Fruit fly (Drosophila melanogaster) whole organism, embryonic: Measurements from ENCODE around the gene htk.

Experiments
- ATbp ChIP-seq: fragments of 200-800 bp; sonication (Bioruptor generic); optimal IDR thresholded peaks from 2 replicates; lab custom pipeline; 2017; ENCODE audit warnings: missing biosample characterization, mild to moderate bottlenecking, missing genetic modification characterization, missing genetic modification reagents
- Abd-B ChIP-seq: fragments of 200-800 bp; sonication (Bioruptor generic); optimal IDR thresholded peaks from 2 replicates; lab custom pipeline; 2018; ENCODE audit warnings: missing biosample characterization, mild to moderate bottlenecking, missing genetic modification characterization, moderate library complexity
- Atf6 ChIP-seq: fragments of 200-800 bp; sonication (Bioruptor generic); IDR thresholded peaks from 2 replicates; pipeline ENCODE4 v1.3.6; 2022; ENCODE audit warnings: missing biosample characterization, missing genetic modification characterization
- BtbVII ChIP-seq: fragments of 200-800 bp; sonication (Bioruptor generic); optimal IDR thresholded peaks from 3 replicates; lab custom pipeline; 2017; ENCODE audit warnings: missing biosample characterization, mild to moderate bottlenecking, missing genetic modification characterization
- CG10209 ChIP-seq: fragments of 200-800 bp; sonication (Bioruptor generic); optimal IDR thresholded peaks from 3 replicates; lab custom pipeline; 2017; ENCODE audit warnings: missing biosample characterization, mild to moderate bottlenecking, missing genetic modification characterization, missing genetic modification reagents
- CG10274 ChIP-seq: fragments of 200-800 bp; sonication (Bioruptor generic); optimal IDR thresholded peaks from 3 replicates; lab custom pipeline; 2017; ENCODE audit warnings: missing biosample characterization, mild to moderate bottlenecking, missing genetic modification characterization
- CG10654 ChIP-seq: fragments of 200-800 bp; sonication (Bioruptor generic); optimal IDR thresholded peaks from 2 replicates; lab custom pipeline; 2016; ENCODE audit warnings: missing biosample characterization, missing genetic modification characterization
- CG12659 ChIP-seq: fragments of 200-800 bp; sonication (Bioruptor generic); optimal IDR thresholded peaks from 3 replicates; lab custom pipeline; 2017; ENCODE audit warnings: mild to moderate bottlenecking, missing biosample characterization, missing genetic modification reagents, missing genetic modification characterization
- CG13775 ChIP-seq: fragments of 200-800 bp; sonication (Bioruptor generic); optimal IDR thresholded peaks from 3 replicates; lab custom pipeline; 2017; ENCODE audit warnings: missing biosample characterization, mild to moderate bottlenecking, missing genetic modification characterization
- CG15269 ChIP-seq: fragments of 200-800 bp; sonication (Bioruptor generic); optimal IDR thresholded peaks from 2 replicates; lab custom pipeline; 2018; ENCODE audit warnings: missing biosample characterization, mild to moderate bottlenecking, missing genetic modification characterization, moderate library complexity
- CG17328 ChIP-seq: fragments of 200-800 bp; sonication (Bioruptor generic); IDR thresholded peaks from 2 replicates; pipeline ENCODE4 v1.3.6; 2022; ENCODE audit warnings: missing biosample characterization, missing genetic modification characterization
- CG17359 ChIP-seq: fragments of 200-800 bp; sonication (Bioruptor generic); optimal IDR thresholded peaks from 3 replicates; lab custom pipeline; 2018; ENCODE audit warnings: missing biosample characterization, mild to moderate bottlenecking, missing genetic modification characterization, moderate library complexity
- CG2712 ChIP-seq: fragments of 200-800 bp; optimal IDR thresholded peaks from 3 replicates; lab custom pipeline; 2019; ENCODE audit warnings: missing biosample characterization, mild to moderate bottlenecking, missing genetic modification characterization, moderate library complexity
- CG34376 ChIP-seq: fragments of 200-800 bp; sonication (Bioruptor generic); optimal IDR thresholded peaks from 2 replicates; lab custom pipeline; 2018; ENCODE audit warnings: missing biosample characterization, mild to moderate bottlenecking, missing genetic modification characterization
- CG4360 ChIP-seq: fragments of 200-800 bp; sonication (Bioruptor generic); IDR thresholded peaks from 2 replicates; pipeline ENCODE4 v1.3.6; 2022; ENCODE audit warnings: missing biosample characterization, missing genetic modification characterization
- CG6175 ChIP-seq: fragments of 200-800 bp; sonication (Bioruptor generic); IDR thresholded peaks from 3 replicates; pipeline ENCODE4 v1.3.6; 2022; ENCODE audit warnings: missing biosample characterization, missing genetic modification characterization
- CG6689 ChIP-seq: fragments of 200-800 bp; sonication (Bioruptor generic); IDR thresholded peaks from 2 replicates; pipeline ENCODE4 v1.3.6; 2022; ENCODE audit warnings: missing biosample characterization, missing genetic modification characterization
- CG7839 ChIP-seq: fragments of 200-800 bp; sonication (Bioruptor generic); optimal IDR thresholded peaks from 3 replicates; lab custom pipeline; 2018; ENCODE audit warnings: missing biosample characterization, mild to moderate bottlenecking, missing genetic modification characterization, moderate library complexity
- CG8281 ChIP-seq: fragments of 200-800 bp; sonication (Bioruptor generic); optimal IDR thresholded peaks from 2 replicates; lab custom pipeline; 2018; ENCODE audit warnings: missing biosample characterization, mild to moderate bottlenecking, missing genetic modification characterization, moderate library complexity
- CG9215 ChIP-seq: fragments of 200-800 bp; sonication (Bioruptor generic); IDR thresholded peaks from 2 replicates; pipeline ENCODE4 v1.3.6; 2022; ENCODE audit warnings: missing biosample characterization, missing genetic modification characterization
- CG9609 ChIP-seq: fragments of 200-800 bp; sonication (Bioruptor generic); optimal IDR thresholded peaks from 3 replicates; lab custom pipeline; 2016; ENCODE audit warnings: missing biosample characterization, missing genetic modification characterization
- CG9797 ChIP-seq: fragments of 200-800 bp; sonication (Bioruptor generic); optimal IDR thresholded peaks from 3 replicates; lab custom pipeline; 2018; ENCODE audit warnings: missing biosample characterization, mild to moderate bottlenecking, missing genetic modification characterization
- D19B ChIP-seq: fragments of 200-800 bp; sonication (Bioruptor generic); optimal IDR thresholded peaks from 2 replicates; lab custom pipeline; 2017; ENCODE audit warnings: missing biosample characterization, mild to moderate bottlenecking, missing genetic modification characterization
- Dll ChIP-seq: fragments of 200-800 bp; sonication (Bioruptor generic); IDR thresholded peaks from 4 replicates; pipeline ENCODE4 v1.3.6; 2022; ENCODE audit warnings: missing biosample characterization, missing genetic modification characterization; ENCODE audit not compliant: partially characterized antibody
- Ets65A ChIP-seq: fragments of 200-800 bp; sonication (Bioruptor generic); peaks from one replicate; lab custom pipeline; 2016; ENCODE audit warnings: missing biosample characterization, missing genetic modification characterization
- Ets97D ChIP-seq: fragments of 200-800 bp; sonication (Bioruptor generic); optimal IDR thresholded peaks from 3 replicates; lab custom pipeline; 2016; ENCODE audit warnings: missing biosample characterization, missing genetic modification characterization
- Hand ChIP-seq: fragments of 200-800 bp; sonication (Bioruptor generic); optimal IDR thresholded peaks from 2 replicates; lab custom pipeline; 2017; ENCODE audit warnings: mild to moderate bottlenecking, missing biosample characterization, missing genetic modification reagents, missing genetic modification characterization
- Hmr ChIP-seq: fragments of 200-800 bp; sonication (Bioruptor generic); optimal IDR thresholded peaks from 3 replicates; lab custom pipeline; 2017; ENCODE audit warnings: mild to moderate bottlenecking, missing biosample characterization, missing genetic modification reagents, missing genetic modification characterization
- Med ChIP-seq: fragments of 200-800 bp; sonication (Bioruptor generic); peaks from one replicate; lab custom pipeline; 2016; ENCODE audit warnings: missing biosample characterization, missing genetic modification characterization, mild to moderate bottlenecking, inconsistent platforms, moderate library complexity
- Nf-YB ChIP-seq: fragments of 200-800 bp; sonication (Bioruptor generic); optimal IDR thresholded peaks from 3 replicates; lab custom pipeline; 2019; ENCODE audit warnings: missing biosample characterization, mild to moderate bottlenecking, missing genetic modification characterization, moderate library complexity
- Ptx1 ChIP-seq: fragments of 200-800 bp; sonication (Bioruptor generic); IDR thresholded peaks from 2 replicates; pipeline ENCODE4 v1.3.6; 2022; ENCODE audit warnings: missing biosample characterization, missing genetic modification characterization
- Sox102F ChIP-seq: fragments of 200-800 bp; sonication (Bioruptor generic); optimal IDR thresholded peaks from 2 replicates; lab custom pipeline; 2018; ENCODE audit warnings: missing biosample characterization, mild to moderate bottlenecking, missing genetic modification characterization, moderate library complexity
- chinmo ChIP-seq: fragments of 200-800 bp; sonication (Bioruptor generic); IDR thresholded peaks from 4 replicates; pipeline ENCODE4 v1.3.6; 2022; ENCODE audit warnings: missing biosample characterization, missing genetic modification characterization; ENCODE audit not compliant: partially characterized antibody
- crol ChIP-seq: fragments of 200-800 bp; sonication (Bioruptor generic); IDR thresholded peaks from 2 replicates; pipeline ENCODE4 v1.3.6; 2022; ENCODE audit warnings: missing biosample characterization, missing genetic modification characterization
- dpn ChIP-seq, 2 experiments: fragments of 200-800 bp; sonication (Bioruptor generic); optimal IDR thresholded peaks; 3 replicates each; lab custom pipeline; 2016; ENCODE audit warnings: missing biosample characterization in 2 of 2, missing genetic modification characterization in 2 of 2
- esg ChIP-seq: fragments of 200-800 bp; sonication (Bioruptor generic); conservative IDR thresholded peaks from 2 replicates; pipeline ENCODE4 v1.3.6; 2022; ENCODE audit warnings: missing biosample characterization, missing genetic modification characterization
- grau ChIP-seq: fragments of 200-800 bp; optimal IDR thresholded peaks from 3 replicates; lab custom pipeline; 2019; ENCODE audit warnings: missing biosample characterization, mild to moderate bottlenecking, missing genetic modification characterization, moderate library complexity
- ind ChIP-seq: fragments of 200-800 bp; sonication (Bioruptor generic); optimal IDR thresholded peaks from 3 replicates; lab custom pipeline; 2016; ENCODE audit warnings: missing biosample characterization, missing genetic modification characterization
- ken ChIP-seq: fragments of 200-800 bp; sonication (Bioruptor generic); IDR thresholded peaks from 3 replicates; pipeline ENCODE4 v1.3.6; 2022; ENCODE audit warnings: missing biosample characterization, missing genetic modification characterization
- lilli ChIP-seq: fragments of 200-800 bp; sonication (Bioruptor generic); optimal IDR thresholded peaks from 3 replicates; lab custom pipeline; 2016; ENCODE audit warnings: missing biosample characterization, missing genetic modification characterization
- lmd ChIP-seq: fragments of 200-800 bp; sonication (Bioruptor generic); IDR thresholded peaks from 2 replicates; pipeline ENCODE4 v1.3.6; 2022; ENCODE audit warnings: missing biosample characterization, missing genetic modification characterization
- luna ChIP-seq: fragments of 200-800 bp; sonication (Bioruptor generic); optimal IDR thresholded peaks from 2 replicates; lab custom pipeline; 2016; ENCODE audit warnings: missing biosample characterization, missing genetic modification characterization
- org-1 ChIP-seq: fragments of 200-800 bp; sonication (Bioruptor generic); optimal IDR thresholded peaks from 2 replicates; lab custom pipeline; 2017; ENCODE audit warnings: missing biosample characterization, missing genetic modification characterization
- pum ChIP-seq: fragments of 200-800 bp; sonication (Bioruptor generic); optimal IDR thresholded peaks from 2 replicates; lab custom pipeline; 2016; ENCODE audit warnings: missing biosample characterization, missing genetic modification characterization
- repo ChIP-seq: fragments of 200-800 bp; sonication (Bioruptor generic); optimal IDR thresholded peaks from 2 replicates; lab custom pipeline; 2016; ENCODE audit warnings: missing biosample characterization, missing genetic modification characterization
- run ChIP-seq: fragments of 200-800 bp; sonication (Bioruptor generic); optimal IDR thresholded peaks from 3 replicates; lab custom pipeline; 2018; ENCODE audit warnings: missing biosample characterization, mild to moderate bottlenecking, missing genetic modification characterization
- sug ChIP-seq: fragments of 200-800 bp; optimal IDR thresholded peaks from 2 replicates; lab custom pipeline; 2019; ENCODE audit warnings: missing biosample characterization, mild to moderate bottlenecking, missing genetic modification characterization, moderate library complexity
- tin ChIP-seq: fragments of 200-800 bp; sonication (Bioruptor generic); optimal IDR thresholded peaks from 3 replicates; lab custom pipeline; 2016; ENCODE audit warnings: missing biosample characterization, missing genetic modification characterization
- vfl ChIP-seq: fragments of 200-800 bp; sonication (Bioruptor generic); optimal IDR thresholded peaks from 2 replicates; lab custom pipeline; 2016; ENCODE audit warnings: missing biosample characterization, missing genetic modification characterization
- zen2 ChIP-seq: fragments of 200-800 bp; sonication (Bioruptor generic); IDR thresholded peaks from 3 replicates; pipeline ENCODE4 v1.3.6; 2022; ENCODE audit warnings: missing biosample characterization, missing genetic modification characterization; ENCODE audit not compliant: partially characterized antibody

The htk gene

DNA sequence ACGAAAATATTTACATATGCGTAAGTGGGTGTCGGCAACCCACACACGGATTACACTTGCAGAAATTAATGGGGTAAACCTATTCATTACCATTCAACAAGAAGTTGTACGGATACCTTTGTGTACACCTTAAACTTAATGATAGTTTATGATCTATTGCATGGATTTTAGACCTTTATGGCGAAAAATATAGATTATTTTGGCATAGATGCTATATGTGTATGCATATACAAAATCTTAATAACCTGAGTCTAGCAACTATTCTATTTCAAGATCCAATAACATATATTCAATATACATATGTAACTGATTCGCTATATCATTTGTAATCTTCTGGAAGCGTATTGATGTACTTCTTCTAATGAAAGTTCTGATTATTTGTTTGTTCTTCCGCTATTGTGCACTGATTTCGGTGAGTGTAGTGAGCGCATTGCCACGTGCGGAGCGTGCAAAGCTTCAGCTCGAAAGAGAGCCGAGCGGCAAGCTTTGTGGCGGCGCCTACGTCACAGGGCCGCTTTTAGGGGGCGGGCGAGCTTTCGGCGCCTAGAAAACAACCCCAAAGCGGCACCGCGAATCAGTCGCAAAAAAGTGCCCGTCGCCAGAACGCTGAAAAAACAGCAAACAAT is 56.5 kb downstream of the htk start, which contains the start of gene CG7378 (continued):
- TF ChIP-seq Sox102F: peak; percentile 9
- peak; percentile 28 for TF ChIP-seq tin
- peak; percentile 48 for TF ChIP-seq CG10274
- peak; percentile 7; the same call in 1 of the 2 replicates for TF ChIP-seq lmd (GFP tag; lab: Robert Waterston, UW)
- TF ChIP-seq ATbp (GFP tag; lab: Kevin White, UChicago): no peak
- 0 out of 3 replicates have a peak, but pooled peaks have one; percentile 25 for TF ChIP-seq CG6175 (GFP tag; lab: Robert Waterston, UW)
- peak; percentile 61 for TF ChIP-seq D19B (GFP tag; lab: Kevin White, UChicago)
- peak; percentile 12 for TF ChIP-seq Abd-B
- TF ChIP-seq CG9797: no peak
- TF ChIP-seq luna (GFP tag; lab: Kevin White, UChicago): peak; percentile 18
- TF ChIP-seq Ets65A (GFP tag; lab: Kevin White, UChicago): peak; percentile 35
- no peak for TF ChIP-seq crol (GFP tag; lab: Robert Waterston, UW)
- peak; percentile 32 for TF ChIP-seq ind (GFP tag; lab: Kevin White, UChicago)
- 0 out of 4 replicates have a peak, but pooled peaks have one; percentile 6 for TF ChIP-seq chinmo (GFP tag; lab: Robert Waterston, UW)
- TF ChIP-seq Nf-YB (GFP tag; lab: Kevin White, UChicago): no peak
- TF ChIP-seq CG17359 (tag; lab: Kevin White, UChicago): peak; percentile 5
- TF ChIP-seq Dll (GFP tag; lab: Robert Waterston, UW): no peak
- no peak for TF ChIP-seq CG9609 (GFP tag; lab: Kevin White, UChicago)
- no peak for TF ChIP-seq CG4360 (GFP tag; lab: Robert Waterston, UW)
- TF ChIP-seq CG9215 (GFP tag; lab: Robert Waterston, UW): peak; percentile 34; the same call in 1 of the 2 replicates
- peak; percentile 49 for TF ChIP-seq CG12659 (GFP tag; lab: Kevin White, UChicago)
- TF ChIP-seq CG34376: peak; percentile 26
- TF ChIP-seq BtbVII (GFP tag; lab: Kevin White, UChicago): peak; percentile 48
- TF ChIP-seq Hand (GFP tag; lab: Kevin White, UChicago): no peak
- TF ChIP-seq run: no peak
- TF ChIP-seq Ptx1: peak; percentile 39
- peak; percentile 32 for TF ChIP-seq pum (GFP tag; lab: Kevin White, UChicago)
- peak; percentile 69 for TF ChIP-seq sug (tag; lab: Kevin White, UChicago)
- TF ChIP-seq Atf6 (GFP tag; lab: Robert Waterston, UW): no peak
- TF ChIP-seq esg (GFP tag; lab: Robert Waterston, UW): 0 out of 2 replicates have a peak, but pooled peaks have one; percentile 22
- TF ChIP-seq grau (tag; lab: Kevin White, UChicago): peak; percentile 40
- TF ChIP-seq CG10209: peak; percentile 36
- no peak for TF ChIP-seq vfl (GFP tag; lab: Kevin White, UChicago)
- TF ChIP-seq lilli (GFP tag; lab: Kevin White, UChicago): peak; percentile 79
- TF ChIP-seq repo (GFP tag; lab: Kevin White, UChicago): no peak
- peak; percentile 28 for TF ChIP-seq CG15269 (tag; lab: Kevin White, UChicago)
- peak; percentile 64 for TF ChIP-seq Hmr (GFP tag; lab: Kevin White, UChicago)
- no peak for TF ChIP-seq zen2 (GFP tag; lab: Robert Waterston, UW)
- TF ChIP-seq Ets97D (GFP tag; lab: Kevin White, UChicago): peak; percentile 25
- TF ChIP-seq CG13775 (GFP tag; lab: Kevin White, UChicago): peak; percentile 54
- TF ChIP-seq Med: peak; percentile 82
- no peak for TF ChIP-seq ken
- peak; percentile 8 for TF ChIP-seq CG10654 (GFP tag; lab: Kevin White, UChicago)
- TF ChIP-seq CG8281 (tag; lab: Kevin White, UChicago): peak; percentile 7
- TF ChIP-seq CG2712: peak; percentile 24
- no peak for TF ChIP-seq CG17328 (GFP tag; lab: Robert Waterston, UW)
- TF ChIP-seq CG6689: no peak
- peak; percentile 8 to 60 for TF ChIP-seq dpn (GFP tag; optimal IDR thresholded peaks at IDR 0.05; lab: Kevin White, UChicago)
- TF ChIP-seq org-1: peak; percentile 45
- peak; percentile 71 for TF ChIP-seq CG7839 (tag; lab: Kevin White, UChicago)
